Fruit fly (Drosophila melanogaster) whole organism, embryonic: Measurements from ENCODE around the gene Myo31DF.
A peak's percentile ranks its signal among the peaks of the same experiment; 100 is the strongest.

Experiments used
- Aef1 ChIP-seq: fragments of 200-800 bp; sonication (Bioruptor generic); IDR thresholded peaks from 3 replicates; pipeline ENCODE4 v1.3.6; 2022; ENCODE audit warnings: missing biosample characterization, missing genetic modification characterization
- Bgb ChIP-seq: fragments of 200-800 bp; sonication (Bioruptor generic); IDR thresholded peaks from 2 replicates; pipeline ENCODE4 v1.3.6; 2022; ENCODE audit warnings: missing biosample characterization, missing genetic modification characterization; ENCODE audit not compliant: partially characterized antibody
- CG11247 ChIP-seq: fragments of 200-800 bp; sonication (Bioruptor generic); IDR thresholded peaks from 2 replicates; pipeline ENCODE4 v1.3.6; 2022; ENCODE audit warnings: missing biosample characterization, missing genetic modification characterization
- CG11456 ChIP-seq: fragments of 200-800 bp; sonication (Bioruptor generic); IDR thresholded peaks from 3 replicates; pipeline ENCODE4 v1.3.6; 2022; ENCODE audit warnings: missing biosample characterization, missing genetic modification characterization
- CG12071 ChIP-seq: fragments of 200-800 bp; sonication (Bioruptor generic); optimal IDR thresholded peaks from 3 replicates; lab custom pipeline; 2018; ENCODE audit warnings: missing biosample characterization, mild to moderate bottlenecking, missing genetic modification characterization
- CG12659 ChIP-seq: fragments of 200-800 bp; sonication (Bioruptor generic); optimal IDR thresholded peaks from 3 replicates; lab custom pipeline; 2017; ENCODE audit warnings: mild to moderate bottlenecking, missing biosample characterization, missing genetic modification reagents, missing genetic modification characterization
- CG12744 ChIP-seq: fragments of 200-800 bp; sonication (Bioruptor generic); optimal IDR thresholded peaks from 2 replicates; lab custom pipeline; 2016; ENCODE audit warnings: missing biosample characterization, missing genetic modification characterization
- CG12942 ChIP-seq: fragments of 200-800 bp; sonication (Bioruptor generic); optimal IDR thresholded peaks from 3 replicates; lab custom pipeline; 2016; ENCODE audit warnings: missing biosample characterization, missing genetic modification characterization
- CG13424 ChIP-seq: fragments of 200-800 bp; sonication (Bioruptor generic); optimal IDR thresholded peaks from 2 replicates; lab custom pipeline; 2019; ENCODE audit warnings: missing biosample characterization, mild to moderate bottlenecking, missing genetic modification characterization, moderate library complexity
- CG14014 ChIP-seq: fragments of 200-800 bp; sonication (Bioruptor generic); IDR thresholded peaks from 2 replicates; pipeline ENCODE4 v1.3.6; 2022; ENCODE audit warnings: missing biosample characterization, missing genetic modification characterization
- CG15514 ChIP-seq: fragments of 200-800 bp; sonication (Bioruptor generic); optimal IDR thresholded peaks from 3 replicates; lab custom pipeline; 2017; ENCODE audit warnings: missing biosample characterization, missing genetic modification characterization, mild to moderate bottlenecking, moderate library complexity, missing genetic modification reagents
- CG17186 ChIP-seq: fragments of 200-800 bp; sonication (Bioruptor generic); optimal IDR thresholded peaks from 3 replicates; lab custom pipeline; 2017; ENCODE audit warnings: missing biosample characterization, missing genetic modification reagents, missing genetic modification characterization
- CG34224 ChIP-seq: fragments of 200-800 bp; sonication (Bioruptor generic); IDR thresholded peaks from 3 replicates; pipeline ENCODE4 v1.3.6; 2022; ENCODE audit warnings: missing biosample characterization, missing genetic modification characterization; ENCODE audit not compliant: partially characterized antibody
- CG42726 ChIP-seq: fragments of 200-800 bp; sonication (Bioruptor generic); IDR thresholded peaks from 2 replicates; pipeline ENCODE4 v1.3.6; 2022; ENCODE audit warnings: missing biosample characterization, missing genetic modification characterization; ENCODE audit not compliant: partially characterized antibody
- CG4854 ChIP-seq: fragments of 200-800 bp; sonication (Bioruptor generic); optimal IDR thresholded peaks from 2 replicates; lab custom pipeline; 2016; ENCODE audit warnings: missing biosample characterization, missing genetic modification characterization, inconsistent platforms
- CG5953 ChIP-seq: fragments of 200-800 bp; sonication (Bioruptor generic); IDR thresholded peaks from 2 replicates; pipeline ENCODE4 v1.3.6; 2022; ENCODE audit warnings: missing biosample characterization, missing genetic modification characterization
- CG6175 ChIP-seq: fragments of 200-800 bp; sonication (Bioruptor generic); IDR thresholded peaks from 3 replicates; pipeline ENCODE4 v1.3.6; 2022; ENCODE audit warnings: missing biosample characterization, missing genetic modification characterization
- CG7271 ChIP-seq: fragments of 200-800 bp; sonication (Bioruptor generic); optimal IDR thresholded peaks from 2 replicates; lab custom pipeline; 2018; ENCODE audit warnings: missing biosample characterization, mild to moderate bottlenecking, missing genetic modification characterization, moderate library complexity
- CG7372 ChIP-seq: fragments of 200-800 bp; sonication (Bioruptor generic); IDR thresholded peaks from 2 replicates; pipeline ENCODE4 v1.3.6; 2022; ENCODE audit warnings: missing biosample characterization, missing genetic modification characterization
- CG7839 ChIP-seq: fragments of 200-800 bp; sonication (Bioruptor generic); optimal IDR thresholded peaks from 3 replicates; lab custom pipeline; 2018; ENCODE audit warnings: missing biosample characterization, mild to moderate bottlenecking, missing genetic modification characterization, moderate library complexity
- Dp ChIP-seq: fragments of 200-800 bp; sonication (Bioruptor generic); optimal IDR thresholded peaks from 2 replicates; lab custom pipeline; 2018; ENCODE audit warnings: missing biosample characterization, mild to moderate bottlenecking, missing genetic modification characterization, moderate library complexity
- Fer3 ChIP-seq: fragments of 200-800 bp; sonication (Bioruptor generic); optimal IDR thresholded peaks from 2 replicates; lab custom pipeline; 2018; ENCODE audit warnings: missing biosample characterization, mild to moderate bottlenecking, missing genetic modification characterization, moderate library complexity
- HLH3B ChIP-seq: fragments of 200-800 bp; sonication (Bioruptor generic); IDR thresholded peaks from 2 replicates; pipeline ENCODE4 v1.3.6; 2022; ENCODE audit warnings: missing biosample characterization, missing genetic modification characterization
- HLH4C ChIP-seq: fragments of 200-800 bp; sonication (Bioruptor generic); IDR thresholded peaks from 3 replicates; pipeline ENCODE4 v1.3.6; 2022; ENCODE audit warnings: missing biosample characterization, missing genetic modification characterization; ENCODE audit not compliant: partially characterized antibody
- Hmx ChIP-seq: fragments of 200-800 bp; sonication (Bioruptor generic); optimal IDR thresholded peaks from 2 replicates; lab custom pipeline; 2016; ENCODE audit warnings: missing biosample characterization, missing genetic modification characterization
- Jarid2 ChIP-seq: fragments of 200-800 bp; sonication (Bioruptor generic); optimal IDR thresholded peaks from 3 replicates; lab custom pipeline; 2017; ENCODE audit warnings: mild to moderate bottlenecking, missing biosample characterization, missing genetic modification reagents, missing genetic modification characterization
- Lim3 ChIP-seq: fragments of 200-800 bp; sonication (Bioruptor generic); IDR thresholded peaks from 2 replicates; pipeline ENCODE4 v1.3.6; 2022; ENCODE audit warnings: missing biosample characterization, missing genetic modification characterization
- Lpt ChIP-seq: fragments of >200 bp; optimal IDR thresholded peaks from 2 replicates; lab custom pipeline; 2018; ENCODE audit warnings: missing biosample characterization, missing genetic modification characterization
- Med ChIP-seq: fragments of 200-800 bp; sonication (Bioruptor generic); peaks from one replicate; lab custom pipeline; 2016; ENCODE audit warnings: missing biosample characterization, missing genetic modification characterization, mild to moderate bottlenecking, inconsistent platforms, moderate library complexity
- Neu2 ChIP-seq: fragments of 200-800 bp; sonication (Bioruptor generic); optimal IDR thresholded peaks from 3 replicates; lab custom pipeline; 2016; ENCODE audit warnings: missing biosample characterization, missing genetic modification characterization, borderline replicate concordance
- Nf-YA ChIP-seq: fragments of 200-800 bp; sonication (Bioruptor generic); IDR thresholded peaks from 2 replicates; pipeline ENCODE4 v1.3.6; 2022; ENCODE audit warnings: missing biosample characterization, missing genetic modification characterization
- Optix ChIP-seq: fragments of 200-800 bp; sonication (Bioruptor generic); IDR thresholded peaks from 3 replicates; pipeline ENCODE4 v1.3.6; 2022; ENCODE audit warnings: missing biosample characterization, missing genetic modification characterization
- Scr ChIP-seq: fragments of 200-800 bp; sonication (Bioruptor generic); IDR thresholded peaks from 2 replicates; pipeline ENCODE4 v1.3.6; 2022; ENCODE audit warnings: missing biosample characterization, missing genetic modification characterization; ENCODE audit not compliant: partially characterized antibody
- Sox102F ChIP-seq: fragments of 200-800 bp; sonication (Bioruptor generic); optimal IDR thresholded peaks from 2 replicates; lab custom pipeline; 2018; ENCODE audit warnings: missing biosample characterization, mild to moderate bottlenecking, missing genetic modification characterization, moderate library complexity
- ap ChIP-seq: fragments of 200-800 bp; sonication (Bioruptor generic); IDR thresholded peaks from 2 replicates; pipeline ENCODE4 v1.3.6; 2022; ENCODE audit warnings: missing biosample characterization, missing genetic modification characterization
- bowl ChIP-seq: fragments of 200-800 bp; sonication (Bioruptor generic); IDR thresholded peaks from 2 replicates; pipeline ENCODE4 v1.3.6; 2022; ENCODE audit warnings: missing biosample characterization, missing genetic modification characterization
- crc ChIP-seq: fragments of 200-800 bp; sonication (Bioruptor generic); optimal IDR thresholded peaks from 2 replicates; lab custom pipeline; 2016; ENCODE audit warnings: missing biosample characterization, missing genetic modification characterization
- dpn ChIP-seq, 2 experiments: fragments of 200-800 bp; sonication (Bioruptor generic); optimal IDR thresholded peaks; 3 replicates each; lab custom pipeline; 2016; ENCODE audit warnings: missing biosample characterization in 2 of 2, missing genetic modification characterization in 2 of 2
- eve ChIP-seq, 2 experiments: fragments of >200 bp; optimal IDR thresholded peaks; 2 replicates each; lab custom pipeline; 2017; ENCODE audit warnings: missing biosample characterization in 2 of 2, missing genetic modification characterization in 2 of 2
- exex ChIP-seq: fragments of 200-800 bp; sonication (Bioruptor generic); optimal IDR thresholded peaks from 4 replicates; lab custom pipeline; 2018; ENCODE audit warnings: missing biosample characterization, mild to moderate bottlenecking, missing genetic modification characterization, moderate library complexity
- hb ChIP-seq: fragments of 200-800 bp; sonication (Bioruptor generic); IDR thresholded peaks from 3 replicates; pipeline ENCODE4 v1.3.6; 2022; ENCODE audit warnings: missing biosample characterization, missing genetic modification characterization; ENCODE audit not compliant: partially characterized antibody
- mirr ChIP-seq: fragments of 200-800 bp; sonication (Bioruptor generic); optimal IDR thresholded peaks from 3 replicates; lab custom pipeline; 2018; ENCODE audit warnings: missing biosample characterization, mild to moderate bottlenecking, missing genetic modification characterization
- onecut ChIP-seq: fragments of 200-800 bp; sonication (Bioruptor generic); IDR thresholded peaks from 2 replicates; pipeline ENCODE4 v1.3.6; 2022; ENCODE audit warnings: missing biosample characterization, missing genetic modification characterization
- pho ChIP-seq: fragments of 200-800 bp; sonication (Bioruptor generic); optimal IDR thresholded peaks from 2 replicates; lab custom pipeline; 2016; ENCODE audit warnings: missing biosample characterization, missing genetic modification characterization
- repo ChIP-seq: fragments of 200-800 bp; sonication (Bioruptor generic); optimal IDR thresholded peaks from 2 replicates; lab custom pipeline; 2016; ENCODE audit warnings: missing biosample characterization, missing genetic modification characterization
- sc ChIP-seq, 3 experiments: fragments of >200 bp in 2 of 3; fragments of 200-800 bp in 1 of 3; sonication (Bioruptor generic) in 1 of 3; optimal IDR thresholded peaks; 2 replicates in 2 of 3; 3 replicates in 1 of 3; lab custom pipeline; 2017; ENCODE audit warnings: mild to moderate bottlenecking in 1 of 3, missing biosample characterization in 1 of 3, missing genetic modification characterization in 1 of 3, missing genetic modification reagents in 1 of 3
- sd ChIP-seq: fragments of 200-800 bp; sonication (Bioruptor generic); optimal IDR thresholded peaks from 3 replicates; lab custom pipeline; 2018; ENCODE audit warnings: missing biosample characterization, mild to moderate bottlenecking, missing genetic modification characterization, moderate library complexity
- slou ChIP-seq: fragments of 200-800 bp; sonication (Bioruptor generic); optimal IDR thresholded peaks from 3 replicates; lab custom pipeline; 2016; ENCODE audit warnings: missing biosample characterization, missing genetic modification characterization
- sug ChIP-seq: fragments of 200-800 bp; optimal IDR thresholded peaks from 2 replicates; lab custom pipeline; 2019; ENCODE audit warnings: missing biosample characterization, mild to moderate bottlenecking, missing genetic modification characterization, moderate library complexity
- twi ChIP-seq: fragments of 200-800 bp; optimal IDR thresholded peaks from 2 replicates; lab custom pipeline; 2019; ENCODE audit warnings: missing biosample characterization, mild to moderate bottlenecking, missing genetic modification characterization, moderate library complexity
- wek ChIP-seq: fragments of 200-800 bp; sonication (Bioruptor generic); optimal IDR thresholded peaks from 3 replicates; lab custom pipeline; 2018; ENCODE audit warnings: missing biosample characterization, mild to moderate bottlenecking, missing genetic modification characterization, moderate library complexity

Myo31DF gene

DNA sequence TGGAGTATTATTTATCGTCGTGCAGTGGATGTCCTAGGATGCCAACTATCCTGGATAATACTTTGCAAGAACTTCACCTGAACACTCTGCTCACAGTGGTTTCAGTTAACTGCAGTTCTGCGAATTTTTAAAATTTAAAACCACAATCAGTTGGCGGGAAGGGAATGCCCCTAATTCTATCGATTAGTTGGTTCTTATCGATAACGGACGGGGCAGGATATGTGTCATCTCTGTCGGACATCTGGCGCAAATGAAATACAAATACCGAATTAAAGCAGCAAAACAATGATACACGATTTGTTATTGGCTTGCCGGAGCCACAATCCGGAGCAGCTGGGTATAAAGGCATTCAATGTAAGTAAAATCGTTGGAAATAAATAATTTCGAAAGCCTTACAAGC, 23.5 kb downstream of the Myo31DF start, which contains the start of gene Grip75 (continued):
- TF ChIP-seq CG14014 (GFP tag; lab: Robert Waterston, UW) (no peak), wek (GFP tag; lab: Kevin White, UChicago) (peak; percentile 99), twi (tag; lab: Kevin White, UChicago) (peak; percentile 32), Scr (GFP tag; lab: Robert Waterston, UW) (peak; percentile 58), exex (tag; lab: Kevin White, UChicago) (no peak), Fer3 (no peak), crc (GFP tag; lab: Kevin White, UChicago) (no peak), CG6175 (GFP tag; lab: Robert Waterston, UW) (no peak), Dp (GFP tag; lab: Kevin White, UChicago) (peak; percentile 95), Bgb (GFP tag; lab: Robert Waterston, UW) (peak; percentile 61), HLH4C (GFP tag; lab: Robert Waterston, UW) (peak; percentile 32; the same call in 1 of the 3 replicates), CG15514 (GFP tag; lab: Kevin White, UChicago) (peak; percentile 72), slou (GFP tag; lab: Kevin White, UChicago) (no peak), CG7372 (GFP tag; lab: Robert Waterston, UW) (no peak), Med (GFP tag; lab: Kevin White, UChicago) (peak; percentile 66), repo (no peak), sc (optimal IDR thresholded peaks at IDR 0.05; lab: Kevin White, UChicago) (no peak), sc (GFP tag; optimal IDR thresholded peaks at IDR 0.05; lab: Kevin White, UChicago) (no peak), HLH3B (GFP tag; lab: Robert Waterston, UW) (no peak), mirr (GFP tag; lab: Kevin White, UChicago) (no peak), CG7839 (tag; lab: Kevin White, UChicago) (no peak), CG13424 (tag; lab: Kevin White, UChicago) (no peak), CG42726 (GFP tag; lab: Robert Waterston, UW) (0 out of 2 replicates have a peak, but pooled peaks have one; percentile 32), sd (tag; lab: Kevin White, UChicago) (no peak), pho (GFP tag; lab: Kevin White, UChicago) (no peak), sug (tag; lab: Kevin White, UChicago) (no peak), CG4854 (no peak), Lpt (no peak), Nf-YA (GFP tag; lab: Robert Waterston, UW) (no peak), CG17186 (GFP tag; lab: Kevin White, UChicago) (peak; percentile 4), CG34224 (peak; percentile 66), CG7271 (tag; lab: Kevin White, UChicago) (no peak), CG12659 (GFP tag; lab: Kevin White, UChicago) (no peak), CG12071 (GFP tag; lab: Kevin White, UChicago) (no peak), Hmx (GFP tag; lab: Kevin White, UChicago) (no peak), hb (GFP tag; lab: Robert Waterston, UW) (no peak), CG11247 (no peak), Jarid2 (GFP tag; lab: Kevin White, UChicago) (no peak), ap (GFP tag; lab: Robert Waterston, UW) (no peak), CG5953 (no peak), CG12942 (GFP tag; lab: Kevin White, UChicago) (no peak), Neu2 (GFP tag; lab: Kevin White, UChicago) (no peak), eve (GFP tag; optimal IDR thresholded peaks at IDR 0.05; lab: Kevin White, UChicago) (no peak), Sox102F (GFP tag; lab: Kevin White, UChicago) (no peak), CG11456 (GFP tag; lab: Robert Waterston, UW) (no peak), CG12744 (no peak), onecut (GFP tag; lab: Robert Waterston, UW) (no peak), bowl (no peak), Optix (GFP tag; lab: Robert Waterston, UW) (no peak), dpn (GFP tag; optimal IDR thresholded peaks at IDR 0.05; lab: Kevin White, UChicago) (no peak), Aef1 (no peak), Lim3 (GFP tag; lab: Robert Waterston, UW) (no peak)
